Fruit fly (Drosophila melanogaster): ENCODE data around the gene CG2604.

The CG2604 gene

dm6 chr3R:5198302-5198701, 24.9 kb downstream of the CG2604 start (continued):
- peak; percentile 21 for TF ChIP-seq CG11398 (GFP tag; optimal IDR thresholded peaks at IDR 0.05)
- TF ChIP-seq cato (GFP tag; optimal IDR thresholded peaks at IDR 0.05; ENCODE audit: borderline replicate concordance) = no peak
- TF ChIP-seq btn (GFP tag; optimal IDR thresholded peaks at IDR 0.05) = no peak
- no peak for TF ChIP-seq CG17829 (tag; optimal IDR thresholded peaks at IDR 0.05)
- TF ChIP-seq Aef1 (GFP tag; IDR thresholded peaks at IDR 0.05) = no peak
- TF ChIP-seq ac (GFP tag; optimal IDR thresholded peaks at IDR 0.05) = no peak
- peak; percentile 49 for TF ChIP-seq Xrp1 (GFP tag; IDR thresholded peaks at IDR 0.05)
- no peak for TF ChIP-seq C15 (GFP tag; IDR thresholded peaks at IDR 0.05)
- TF ChIP-seq CG3407 (GFP tag; optimal IDR thresholded peaks at IDR 0.05) = no peak
- TF ChIP-seq Dref (GFP tag; IDR thresholded peaks at IDR 0.05) = no peak
- TF ChIP-seq CG4820 (GFP tag; optimal IDR thresholded peaks at IDR 0.05) = no peak
- peak; percentile 88 for TF ChIP-seq CG2120 (GFP tag; optimal IDR thresholded peaks at IDR 0.05)
- TF ChIP-seq CG13424 (tag; optimal IDR thresholded peaks at IDR 0.05) = peak; percentile 42
- peak; percentile 67 for TF ChIP-seq CG11504 (tag; optimal IDR thresholded peaks at IDR 0.05)
- TF ChIP-seq CG2712 (tag; optimal IDR thresholded peaks at IDR 0.05) = peak; percentile 9
- TF ChIP-seq Hand (GFP tag; optimal IDR thresholded peaks at IDR 0.05) = peak; percentile 69
- peak; percentile 42 for TF ChIP-seq ems (GFP tag; optimal IDR thresholded peaks at IDR 0.05)
- TF ChIP-seq MBD-R2 (GFP tag; IDR thresholded peaks at IDR 0.05) = peak; percentile 17; the same call in 1 of the 2 replicates
- no peak for TF ChIP-seq tx (GFP tag; optimal IDR thresholded peaks at IDR 0.05)
- no peak for TF ChIP-seq Spps (tag; optimal IDR thresholded peaks at IDR 0.05)
- 0 out of 2 replicates have a peak, but pooled peaks have one; percentile 30 for TF ChIP-seq ttk (GFP tag; IDR thresholded peaks at IDR 0.05)
- peak; percentile 58 for TF ChIP-seq CG3847 (GFP tag; IDR thresholded peaks at IDR 0.05)
- TF ChIP-seq Rx (GFP tag; IDR thresholded peaks at IDR 0.05) = peak; percentile 18; the same call in 1 of the 2 replicates
- peak; percentile 67 for TF ChIP-seq CG7839 (tag; optimal IDR thresholded peaks at IDR 0.05)
- peak; percentile 36 for TF ChIP-seq Oli (tag; optimal IDR thresholded peaks at IDR 0.05)
- TF ChIP-seq CG12659 (GFP tag; optimal IDR thresholded peaks at IDR 0.05) = peak; percentile 62
- peak; percentile 11 for TF ChIP-seq CG10979 (tag; optimal IDR thresholded peaks at IDR 0.05)
- TF ChIP-seq Max (GFP tag; optimal IDR thresholded peaks at IDR 0.05) = no peak
- TF ChIP-seq Lhr (GFP tag; optimal IDR thresholded peaks at IDR 0.05) = no peak
- peak; percentile 42; the same call in 1 of the 2 replicates for TF ChIP-seq Adf1 (GFP tag; IDR thresholded peaks at IDR 0.05)
- peak; percentile 16 for TF ChIP-seq Chrac-16 (GFP tag; optimal IDR thresholded peaks at IDR 0.05)
- peak; percentile 32 for TF ChIP-seq NK7.1 (GFP tag; optimal IDR thresholded peaks at IDR 0.05)
- TF ChIP-seq Hey (tag; optimal IDR thresholded peaks at IDR 0.05) = peak; percentile 26
- TF ChIP-seq Gsc (GFP tag; IDR thresholded peaks at IDR 0.05) = no peak
- TF ChIP-seq CG4730 (GFP tag; IDR thresholded peaks at IDR 0.05) = 0 out of 2 replicates have a peak, but pooled peaks have one; percentile 4
- peak; percentile 41; the same call in 1 of the 2 replicates for TF ChIP-seq CG17328 (GFP tag; IDR thresholded peaks at IDR 0.05)
- no peak for TF ChIP-seq CG34376 (GFP tag; optimal IDR thresholded peaks at IDR 0.05)

- TF ChIP-seq CG4820 (GFP tag; optimal IDR thresholded peaks at IDR 0.05) = no peak
- no peak for TF ChIP-seq tgo (GFP tag; IDR thresholded peaks at IDR 0.05)
- TF ChIP-seq CG31365 (tag; optimal IDR thresholded peaks at IDR 0.05) = no peak
- TF ChIP-seq pfk (GFP tag; optimal IDR thresholded peaks at IDR 0.05) = no peak
- peak; percentile 16 for TF ChIP-seq CG7839 (tag; optimal IDR thresholded peaks at IDR 0.05)
- no peak for TF ChIP-seq CG4328 (GFP tag; optimal IDR thresholded peaks at IDR 0.05)
- TF ChIP-seq sisA (GFP tag; IDR thresholded peaks at IDR 0.05) = no peak
- TF ChIP-seq CG2875 (GFP tag; optimal IDR thresholded peaks at IDR 0.05) = no peak
- TF ChIP-seq pho (GFP tag; optimal IDR thresholded peaks at IDR 0.05) = no peak
- TF ChIP-seq danr (GFP tag; IDR thresholded peaks at IDR 0.05) = no peak
- no peak for TF ChIP-seq CG14965 (GFP tag; optimal IDR thresholded peaks at IDR 0.05; ENCODE audit: borderline replicate concordance)
- no peak for TF ChIP-seq CG17568 (GFP tag; optimal IDR thresholded peaks at IDR 0.05)
- TF ChIP-seq zen (tag; optimal IDR thresholded peaks at IDR 0.05) = no peak
- TF ChIP-seq h (optimal IDR thresholded peaks at IDR 0.05) = no peak
- no peak for TF ChIP-seq CG12744 (GFP tag; optimal IDR thresholded peaks at IDR 0.05)
- TF ChIP-seq vnd (GFP tag; IDR thresholded peaks at IDR 0.05; ENCODE audit: partially characterized antibody) = no peak
- TF ChIP-seq Hey (tag; optimal IDR thresholded peaks at IDR 0.05) = no peak
- TF ChIP-seq CG3726 (GFP tag; IDR thresholded peaks at IDR 0.05) = no peak
- TF ChIP-seq tio (GFP tag; optimal IDR thresholded peaks at IDR 0.05) = no peak
Measured at dm6 chr3R:5193271-5193670, 29.9 kb downstream of the CG2604 start.
